Fruit fly (Drosophila melanogaster): ENCODE data around the gene CG12708.
A peak's percentile ranks its signal among the peaks of the same experiment; 100 is the strongest.

The CG12708 gene

dm6 chrX:15653364-15653809 is 21.9 kb upstream of the CG12708 start (continued):
- TF ChIP-seq CG11504 (tag; optimal IDR thresholded peaks at IDR 0.05), result peak; percentile 71
- peak; percentile 65 for TF ChIP-seq CG9817 (tag; optimal IDR thresholded peaks at IDR 0.05)
- peak; percentile 2 for TF ChIP-seq emc (GFP tag; optimal IDR thresholded peaks at IDR 0.05)
- no peak for TF ChIP-seq CG10959 (GFP tag; IDR thresholded peaks at IDR 0.05)
- no peak for TF ChIP-seq CG12219 (GFP tag; optimal IDR thresholded peaks at IDR 0.05)
- peak; percentile 97 for TF ChIP-seq CTCF (GFP tag; optimal IDR thresholded peaks at IDR 0.05)
- TF ChIP-seq bbx (GFP tag; IDR thresholded peaks at IDR 0.05; ENCODE audit: partially characterized antibody), result peak; percentile 49; the same call in 1 of the 2 replicates
- TF ChIP-seq CG11560 (tag; IDR thresholded peaks at IDR 0.05), result no peak
- TF ChIP-seq fru (optimal IDR thresholded peaks at IDR 0.05), result no peak
- TF ChIP-seq hkb (optimal IDR thresholded peaks at IDR 0.05), result no peak
- no peak for TF ChIP-seq hkb (GFP tag; IDR thresholded peaks at IDR 0.05)
- TF ChIP-seq CG6272 (GFP tag; IDR thresholded peaks at IDR 0.05), result no peak
- TF ChIP-seq CG10366 (GFP tag; IDR thresholded peaks at IDR 0.05), result no peak
- TF ChIP-seq ftz-f1 (GFP tag; optimal IDR thresholded peaks at IDR 0.05), result no peak
- no peak for TF ChIP-seq D19A (tag; optimal IDR thresholded peaks at IDR 0.05)
- TF ChIP-seq Ada2b (GFP tag; IDR thresholded peaks at IDR 0.05), result no peak
- peak; percentile 78 for TF ChIP-seq Vsx1 (GFP tag; optimal IDR thresholded peaks at IDR 0.05)
- no peak for TF ChIP-seq CG3726 (GFP tag; IDR thresholded peaks at IDR 0.05)
- no peak for TF ChIP-seq Elba2 (GFP tag; optimal IDR thresholded peaks at IDR 0.05)
- no peak for TF ChIP-seq eyg (GFP tag; optimal IDR thresholded peaks at IDR 0.05)
- no peak for TF ChIP-seq MTF-1 (GFP tag; optimal IDR thresholded peaks at IDR 0.05; ENCODE audit: borderline replicate concordance)
- TF ChIP-seq Sox100B (GFP tag; optimal IDR thresholded peaks at IDR 0.05), result no peak
- peak; percentile 63 for TF ChIP-seq CG7963 (GFP tag; IDR thresholded peaks at IDR 0.05; ENCODE audit: partially characterized antibody)
- TF ChIP-seq Hmr (GFP tag; optimal IDR thresholded peaks at IDR 0.05), result peak; percentile 45
- TF ChIP-seq Bgb (GFP tag; IDR thresholded peaks at IDR 0.05; ENCODE audit: partially characterized antibody), result peak; percentile 74
- no peak for TF ChIP-seq br (optimal IDR thresholded peaks at IDR 0.05)
- TF ChIP-seq CG6683 (GFP tag; optimal IDR thresholded peaks at IDR 0.05), result no peak
- TF ChIP-seq CG3847 (GFP tag; IDR thresholded peaks at IDR 0.05), result peak; percentile 36; the same call in 1 of the 2 replicates
- no peak for TF ChIP-seq CG3281 (GFP tag; optimal IDR thresholded peaks at IDR 0.05)
- TF ChIP-seq CG11456 (GFP tag; IDR thresholded peaks at IDR 0.05), result peak; percentile 87
- 0 out of 3 replicates have a peak, but pooled peaks have one; percentile 35 for TF ChIP-seq otp (GFP tag; IDR thresholded peaks at IDR 0.05)
- TF ChIP-seq bigmax (GFP tag; optimal IDR thresholded peaks at IDR 0.05), result no peak
- TF ChIP-seq CG1602 (GFP tag; optimal IDR thresholded peaks at IDR 0.05), result peak; percentile 37

DNA sequence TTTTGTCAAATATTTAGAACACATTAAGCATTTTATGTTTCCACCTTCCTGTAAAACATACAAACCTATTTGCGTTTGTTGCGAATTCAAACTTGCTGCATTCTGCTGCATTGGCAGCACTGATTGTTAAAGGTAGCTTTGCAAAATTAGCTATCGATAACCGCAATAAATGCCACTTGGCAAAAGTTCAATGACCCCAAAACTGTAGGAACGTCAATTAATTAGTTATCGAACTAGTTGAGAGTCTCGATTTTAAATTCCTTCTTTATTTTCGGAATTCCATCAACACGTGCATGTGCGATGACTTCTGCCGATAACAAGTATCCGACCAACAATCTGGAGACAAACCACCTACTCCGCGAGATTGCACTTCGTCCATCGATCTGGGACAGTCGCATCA is 13.0 kb upstream of the CG12708 start, which contains the start of gene CG8119:
TSS of gene CG8119 (plus strand) at position 301 of the 400 bp plus-strand sequence.
- TF ChIP-seq CG18011 (GFP tag; optimal IDR thresholded peaks at IDR 0.05) (no peak), Ets65A (GFP tag) (peak; percentile 65)

- TF ChIP-seq Atf-2 (GFP tag; optimal IDR thresholded peaks at IDR 0.05), result no peak
- TF ChIP-seq ro (GFP tag; IDR thresholded peaks at IDR 0.05), result no peak
- TF ChIP-seq twi (tag; optimal IDR thresholded peaks at IDR 0.05), result peak; percentile 71
- no peak for TF ChIP-seq CG1832 (GFP tag; optimal IDR thresholded peaks at IDR 0.05)
- TF ChIP-seq Hmr (GFP tag; optimal IDR thresholded peaks at IDR 0.05), result peak; percentile 29
- peak; percentile 37 for TF ChIP-seq Meics (GFP tag; optimal IDR thresholded peaks at IDR 0.05)
- no peak for TF ChIP-seq Atf6 (GFP tag; IDR thresholded peaks at IDR 0.05)
- peak; percentile 62 for TF ChIP-seq sd (tag; optimal IDR thresholded peaks at IDR 0.05)
- TF ChIP-seq CG14667 (GFP tag; IDR thresholded peaks at IDR 0.05), result peak; percentile 28; the same call in 1 of the 2 replicates
- TF ChIP-seq eyg (GFP tag; optimal IDR thresholded peaks at IDR 0.05), result no peak
- no peak for TF ChIP-seq Optix (GFP tag; IDR thresholded peaks at IDR 0.05)
- no peak for TF ChIP-seq Bteb2 (GFP tag; optimal IDR thresholded peaks at IDR 0.05)
- TF ChIP-seq CG6254 (GFP tag; optimal IDR thresholded peaks at IDR 0.05), result peak; percentile 57
- peak; percentile 63 for TF ChIP-seq CG12299 (tag; optimal IDR thresholded peaks at IDR 0.05)
- peak; percentile 45 for TF ChIP-seq oc (tag; optimal IDR thresholded peaks at IDR 0.05)
- TF ChIP-seq Aef1 (GFP tag; IDR thresholded peaks at IDR 0.05), result no peak
- peak in 1 of 2 experiments; percentile 46 for TF ChIP-seq dpn (GFP tag; optimal IDR thresholded peaks at IDR 0.05)
- peak; percentile 75 for TF ChIP-seq croc (GFP tag; conservative IDR thresholded peaks at IDR 0.05)
Observed at dm6 chrX:15671026-15671563, 4.2 kb upstream of the CG12708 start, which contains the start of gene CG15646. TSS of gene CG15646 (minus strand) at chrX:15671029.
